Worm (Caenorhabditis elegans): ENCODE measurements around the gene hosl-1.

hosl-1 gene

DNA sequence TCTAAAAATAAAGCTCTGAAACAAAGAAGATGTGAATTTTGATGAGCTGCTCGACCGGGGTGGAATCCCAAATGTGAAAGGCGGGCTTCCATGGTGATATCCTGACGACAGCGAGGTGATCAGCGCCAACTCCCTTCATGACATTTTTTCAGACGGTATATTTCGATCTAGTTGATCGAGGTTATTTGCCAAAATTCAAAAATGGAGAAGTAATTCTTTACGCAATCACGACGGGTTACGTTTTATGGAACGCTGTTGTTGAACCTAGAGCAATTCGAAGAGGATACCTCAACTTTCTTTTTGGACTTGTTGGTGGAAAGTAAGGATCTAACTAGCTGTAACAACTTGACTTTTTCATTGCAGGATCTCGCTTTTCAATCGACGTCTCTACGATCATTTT is 39.8 kb downstream of the hosl-1 start:
- no peak for TF ChIP-seq pqm-1 (tag; optimal IDR thresholded peaks at IDR 0.05)
- TF ChIP-seq lin-14 (GFP tag; optimal IDR thresholded peaks at IDR 0.05), result no peak
- no peak for TF ChIP-seq skn-1 (tag; optimal IDR thresholded peaks at IDR 0.05)
- TF ChIP-seq sup-37 (GFP tag; optimal IDR thresholded peaks at IDR 0.05), result no peak
- TF ChIP-seq hpl-2 (GFP tag; optimal IDR thresholded peaks at IDR 0.05), result no peak
- TF ChIP-seq xbp-1 (tag; optimal IDR thresholded peaks at IDR 0.05), result no peak
- no peak for TF ChIP-seq fkh-8 (tag; optimal IDR thresholded peaks at IDR 0.05)
- TF ChIP-seq irx-1 (tag; optimal IDR thresholded peaks at IDR 0.05), result no peak
- no peak for TF ChIP-seq zip-4 (GFP tag; optimal IDR thresholded peaks at IDR 0.05)
- no peak for TF ChIP-seq sptf-1 (tag; optimal IDR thresholded peaks at IDR 0.05)
- TF ChIP-seq snu-23 (GFP tag; optimal IDR thresholded peaks at IDR 0.05), result no peak
- TF ChIP-seq lin-35 (GFP tag; optimal IDR thresholded peaks at IDR 0.05), result no peak
- no peak for TF ChIP-seq ama-1 (optimal IDR thresholded peaks at IDR 0.05)
- no peak for TF ChIP-seq ceh-90 (tag; optimal IDR thresholded peaks at IDR 0.05)
- TF ChIP-seq lin-15B (tag; optimal IDR thresholded peaks at IDR 0.05), result no peak
- no peak for TF ChIP-seq nhr-11 (tag; optimal IDR thresholded peaks at IDR 0.05)
- TF ChIP-seq tbx-2 (tag; optimal IDR thresholded peaks at IDR 0.05), result no peak
- no peak for TF ChIP-seq C04F5.9 (tag; optimal IDR thresholded peaks at IDR 0.05)

DNA sequence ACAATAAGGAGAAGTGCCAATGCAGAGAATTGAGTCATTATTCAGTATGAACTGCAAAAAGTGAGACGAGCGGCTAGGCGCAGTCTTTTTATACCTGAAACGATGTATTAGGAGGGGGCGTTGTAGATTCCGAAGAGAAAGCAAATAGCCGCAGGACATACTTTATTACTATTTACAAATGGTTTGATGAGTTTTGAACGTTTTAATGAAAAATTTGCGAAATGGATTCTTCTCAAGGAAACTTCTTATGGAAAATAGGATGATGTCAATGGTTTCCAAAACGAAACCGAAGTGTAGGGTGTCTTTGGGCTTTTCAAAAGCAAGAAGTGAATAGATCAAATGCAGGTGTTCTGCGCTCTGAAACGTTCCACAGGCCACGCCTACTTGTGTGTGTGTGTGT is 41.1 kb downstream of the hosl-1 start, which contains the start of gene flp-11:
Gene flp-11 (minus strand): TSS at position 101 of the 400 bp plus-strand sequence.
- TF ChIP-seq nhr-12 (tag; optimal IDR thresholded peaks at IDR 0.05) (no peak), egl-27 (tag; optimal IDR thresholded peaks at IDR 0.05) (no peak), lin-35 (GFP tag; optimal IDR thresholded peaks at IDR 0.05) (no peak), xbp-1 (tag; optimal IDR thresholded peaks at IDR 0.05) (no peak)

DNA sequence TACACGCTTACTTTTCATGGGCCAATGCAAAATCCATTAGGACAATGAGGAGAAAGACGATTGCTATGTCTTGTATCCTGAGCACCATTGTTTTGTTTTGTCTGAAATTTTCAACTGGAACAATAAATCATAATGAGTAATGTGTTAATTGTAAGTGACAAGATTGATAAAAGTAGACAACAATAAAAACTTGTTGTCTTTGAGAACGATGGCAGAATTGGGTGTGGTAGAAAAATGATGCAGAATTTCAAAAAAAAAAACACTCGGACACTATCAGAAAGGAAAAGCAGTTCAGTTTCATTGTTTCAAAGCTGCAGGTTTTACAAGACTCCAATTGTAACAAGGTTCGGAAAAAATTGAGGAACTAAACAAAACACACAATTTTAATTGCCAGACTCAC is 45.7 kb downstream of the hosl-1 start, which contains the start of gene K02G10.15:
Gene K02G10.15 (minus strand): TSS at position 101 of the 400 bp plus-strand sequence.
- TF ChIP-seq nhr-85 (tag) (no peak), elt-2 (tag; optimal IDR thresholded peaks at IDR 0.05) (no peak), nhr-20 (tag; optimal IDR thresholded peaks at IDR 0.05) (no peak), aly-2 (tag; optimal IDR thresholded peaks at IDR 0.05) (no peak), C04F5.9 (tag; optimal IDR thresholded peaks at IDR 0.05) (no peak), egl-13 (tag; optimal IDR thresholded peaks at IDR 0.05) (no peak), fkh-4 (tag; optimal IDR thresholded peaks at IDR 0.05; ENCODE audit: borderline replicate concordance) (no peak), lin-13 (GFP tag; optimal IDR thresholded peaks at IDR 0.05) (no peak), jun-1 (tag; optimal IDR thresholded peaks at IDR 0.05) (no peak)

DNA sequence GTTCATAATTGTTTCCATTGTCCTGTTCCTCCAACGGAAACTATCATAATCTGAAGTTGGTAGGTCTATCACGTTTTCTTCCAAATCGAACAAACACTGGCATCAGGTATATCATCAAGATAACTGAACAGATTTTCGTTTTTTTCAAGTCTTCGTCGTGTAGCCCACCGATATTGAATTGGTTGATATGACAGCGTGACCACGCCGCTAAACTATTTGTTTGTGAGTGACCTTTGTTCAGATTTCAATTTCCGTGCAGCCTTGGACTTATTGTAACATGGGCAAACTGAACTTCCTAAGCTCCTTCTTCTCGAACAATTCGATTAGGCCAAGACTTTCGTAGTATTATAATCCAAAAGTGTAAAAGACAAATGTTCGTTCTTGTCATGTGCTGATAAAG is 48.7 kb downstream of the hosl-1 start:
- TF ChIP-seq C34B4.2 (tag; optimal IDR thresholded peaks at IDR 0.05) (no peak), dsc-1 (tag; optimal IDR thresholded peaks at IDR 0.05) (no peak), mep-1 (tag; optimal IDR thresholded peaks at IDR 0.05) (no peak), lin-14 (GFP tag; optimal IDR thresholded peaks at IDR 0.05) (peak; percentile 23), pqm-1 (tag; optimal IDR thresholded peaks at IDR 0.05) (no peak), elt-3 (tag; optimal IDR thresholded peaks at IDR 0.05) (peak in 1 of 6 experiments; percentile 9), ceh-88 (GFP tag; IDR thresholded peaks at IDR 0.05) (no peak)

- TF ChIP-seq irx-1 (tag; optimal IDR thresholded peaks at IDR 0.05) (no peak), mab-9 (GFP tag; IDR thresholded peaks at IDR 0.05) (no peak), fkh-4 (tag; optimal IDR thresholded peaks at IDR 0.05; ENCODE audit: borderline replicate concordance) (no peak), nhr-19 (GFP tag; conservative IDR thresholded peaks at IDR 0.05) (no peak), rnt-1 (tag; optimal IDR thresholded peaks at IDR 0.05) (no peak), lin-15B (tag; optimal IDR thresholded peaks at IDR 0.05) (no peak), ces-1 (GFP tag; optimal IDR thresholded peaks at IDR 0.05) (no peak), mdl-1 (tag; optimal IDR thresholded peaks at IDR 0.05) (no peak), ceh-82 (tag; optimal IDR thresholded peaks at IDR 0.05) (no peak), skn-1 (tag; optimal IDR thresholded peaks at IDR 0.05) (no peak), elt-3 (tag; optimal IDR thresholded peaks at IDR 0.05) (no peak), isw-1 (GFP tag; IDR thresholded peaks at IDR 0.05) (no peak), tlp-1 (tag; optimal IDR thresholded peaks at IDR 0.05) (no peak), nhr-90 (tag; optimal IDR thresholded peaks at IDR 0.05; ENCODE audit: poor library complexity) (no peak)
Measured at ce11 chrX:4691148-4691773, 54.3 kb downstream of the hosl-1 start, which contains the start of gene K02G10.5. Gene K02G10.5 (minus strand): TSS chrX:4691198.

Measured in whole organism, L1 larva.